Worm (Caenorhabditis elegans) whole organism, L2 larva: ENCODE results near the gene sipa-1.

Source experiments
- C34F6.9 ChIP-seq: fragments of 150-350 bp; optimal IDR thresholded peaks from 2 replicates; lab custom pipeline; 2014; ENCODE audit warnings: missing biosample characterization, missing genetic modification characterization
- F13H6.1 ChIP-seq: sonication (generic microtip); optimal IDR thresholded peaks from 2 replicates; lab custom pipeline; 2016; ENCODE audit warnings: missing genetic modification characterization, missing compliant biosample characterization
- R02D3.7 ChIP-seq: fragments of 150-350 bp; optimal IDR thresholded peaks from 2 replicates; lab custom pipeline; 2014; ENCODE audit warnings: missing biosample characterization, missing genetic modification characterization
- Y55F3AM.14 ChIP-seq: fragments of 200-800 bp; sonication (Bioruptor generic); optimal IDR thresholded peaks from 2 replicates; lab custom pipeline; 2018; ENCODE audit warnings: mild to moderate bottlenecking, missing genetic modification characterization, missing compliant biosample characterization
- ZK546.5 ChIP-seq: sonication (generic microtip); optimal IDR thresholded peaks from 2 replicates; lab custom pipeline; 2017; ENCODE audit warnings: missing biosample characterization, missing genetic modification characterization
- alr-1 ChIP-seq: fragments of 150-350 bp; optimal IDR thresholded peaks from 2 replicates; lab custom pipeline; 2014; ENCODE audit warnings: missing biosample characterization, missing genetic modification characterization
- ama-1 ChIP-seq: fragments of 150-350 bp; optimal IDR thresholded peaks from 2 replicates; lab custom pipeline; 2018; ENCODE audit warnings: inconsistent platforms
- ceh-16 ChIP-seq: fragments of 150-350 bp; optimal IDR thresholded peaks from 2 replicates; lab custom pipeline; 2014; ENCODE audit warnings: missing biosample characterization, missing genetic modification characterization
- crh-2 ChIP-seq: sonication (generic microtip); optimal IDR thresholded peaks from 2 replicates; lab custom pipeline; 2017; ENCODE audit warnings: missing biosample characterization, missing genetic modification characterization
- elt-1 ChIP-seq: fragments of 150-350 bp; optimal IDR thresholded peaks from 2 replicates; lab custom pipeline; 2014; ENCODE audit warnings: missing biosample characterization, missing genetic modification characterization
- elt-3 ChIP-seq: sonication (generic microtip); optimal IDR thresholded peaks from 2 replicates; lab custom pipeline; 2017; ENCODE audit warnings: missing biosample characterization, missing genetic modification characterization
- fos-1 ChIP-seq: fragments of 150-350 bp; optimal IDR thresholded peaks from 2 replicates; lab custom pipeline; 2014; ENCODE audit warnings: missing biosample characterization, missing genetic modification characterization
- gmeb-1 ChIP-seq: fragments of 150-350 bp; optimal IDR thresholded peaks from 2 replicates; lab custom pipeline; 2014; ENCODE audit warnings: missing biosample characterization, missing genetic modification characterization
- lin-11 ChIP-seq: fragments of 150-350 bp; sonication (generic microtip); optimal IDR thresholded peaks from 2 replicates; lab custom pipeline; 2014; ENCODE audit warnings: missing biosample characterization, missing genetic modification characterization, inconsistent platforms, mixed read lengths
- lin-13 ChIP-seq: fragments of 150-350 bp; optimal IDR thresholded peaks from 2 replicates; lab custom pipeline; 2014; ENCODE audit warnings: missing biosample characterization, missing genetic modification reagents, missing genetic modification characterization
- lin-39 ChIP-seq: fragments of 150-350 bp; optimal IDR thresholded peaks from 2 replicates; lab custom pipeline; 2014; ENCODE audit warnings: missing biosample characterization, missing genetic modification reagents, missing genetic modification characterization
- lsy-2 ChIP-seq, 2 experiments: fragments of 150-350 bp in 1 of 2; sonication (generic microtip) in 1 of 2; optimal IDR thresholded peaks; 2 replicates each; lab custom pipeline; 2014 to 2017; ENCODE audit warnings: missing biosample characterization in 2 of 2, missing genetic modification characterization in 2 of 2
- mbf-1 ChIP-seq: sonication (generic microtip); optimal IDR thresholded peaks from 2 replicates; lab custom pipeline; 2017; ENCODE audit warnings: missing biosample characterization, missing genetic modification characterization
- mdl-1 ChIP-seq, 2 experiments: fragments of 150-350 bp in 1 of 2; sonication (generic microtip) in 1 of 2; optimal IDR thresholded peaks; 2 replicates each; lab custom pipeline; 2017; ENCODE audit warnings: missing biosample characterization in 2 of 2, missing genetic modification characterization in 2 of 2
- nhr-11 ChIP-seq: fragments of 150-350 bp; optimal IDR thresholded peaks from 2 replicates; lab custom pipeline; 2014; ENCODE audit warnings: missing biosample characterization, missing genetic modification characterization
- nhr-129 ChIP-seq: fragments of 150-350 bp; optimal IDR thresholded peaks from 2 replicates; lab custom pipeline; 2014; ENCODE audit warnings: missing biosample characterization, missing genetic modification characterization
- nhr-21 ChIP-seq: fragments of 150-350 bp; optimal IDR thresholded peaks from 2 replicates; lab custom pipeline; 2014; ENCODE audit warnings: missing biosample characterization, missing genetic modification characterization
- nhr-23 ChIP-seq: fragments of 150-350 bp; optimal IDR thresholded peaks from 2 replicates; lab custom pipeline; 2014; ENCODE audit warnings: missing biosample characterization, missing genetic modification reagents, missing genetic modification characterization
- nhr-237 ChIP-seq: fragments of 150-350 bp; optimal IDR thresholded peaks from 2 replicates; lab custom pipeline; 2014; ENCODE audit warnings: missing biosample characterization, missing genetic modification characterization
- nhr-25 ChIP-seq: fragments of 150-350 bp; sonication (generic microtip); optimal IDR thresholded peaks from 3 replicates; lab custom pipeline; 2014; ENCODE audit warnings: missing biosample characterization, missing genetic modification characterization
- nhr-6 ChIP-seq: fragments of 150-350 bp; optimal IDR thresholded peaks from 2 replicates; lab custom pipeline; 2014; ENCODE audit warnings: missing biosample characterization, missing genetic modification characterization
- nhr-77 ChIP-seq: fragments of 150-350 bp; optimal IDR thresholded peaks from 2 replicates; lab custom pipeline; 2014; ENCODE audit warnings: missing biosample characterization, missing genetic modification characterization
- peb-1 ChIP-seq: fragments of 150-350 bp; optimal IDR thresholded peaks from 2 replicates; lab custom pipeline; 2014; ENCODE audit warnings: missing biosample characterization, missing genetic modification characterization
- skn-1 ChIP-seq: sonication (generic microtip); optimal IDR thresholded peaks from 2 replicates; lab custom pipeline; 2017; ENCODE audit warnings: missing biosample characterization, missing genetic modification characterization
- sma-3 ChIP-seq: sonication (generic microtip); optimal IDR thresholded peaks from 2 replicates; lab custom pipeline; 2016; ENCODE audit warnings: missing genetic modification reagents, missing genetic modification characterization, missing compliant biosample characterization
- sma-9 ChIP-seq, 2 experiments: fragments of 150-350 bp in 1 of 2; sonication (generic microtip) in 1 of 2; optimal IDR thresholded peaks; 2 replicates each; lab custom pipeline; 2014 to 2016; ENCODE audit warnings: missing genetic modification characterization in 2 of 2, mild to moderate bottlenecking in 1 of 2, missing biosample characterization in 1 of 2, missing compliant biosample characterization in 1 of 2, missing genetic modification reagents in 1 of 2, moderate library complexity in 1 of 2
- unc-39 ChIP-seq: fragments of 150-350 bp; optimal IDR thresholded peaks from 2 replicates; lab custom pipeline; 2014; ENCODE audit warnings: missing biosample characterization, missing genetic modification characterization
- unc-55 ChIP-seq: fragments of 150-350 bp; sonication (generic microtip); optimal IDR thresholded peaks from 3 replicates; lab custom pipeline; 2014; ENCODE audit warnings: missing biosample characterization, missing genetic modification reagents, missing genetic modification characterization
- ztf-1 ChIP-seq: fragments of 200-800 bp; sonication (Bioruptor generic); conservative IDR thresholded peaks from 2 replicates; pipeline ENCODE4 v1.3.6; 2022; ENCODE audit warnings: missing genetic modification characterization, missing compliant biosample characterization
- ztf-11 ChIP-seq: sonication (generic microtip); optimal IDR thresholded peaks from 2 replicates; lab custom pipeline; 2017; ENCODE audit warnings: missing biosample characterization, missing genetic modification characterization
- ztf-4 ChIP-seq: fragments of 150-350 bp; optimal IDR thresholded peaks from 2 replicates; lab custom pipeline; 2014; ENCODE audit warnings: missing biosample characterization, missing genetic modification characterization

Gene sipa-1

ce11 chrV:11649254-11649653 lies 12.2 kb upstream of the sipa-1 start:
- peak; percentile 43 for TF ChIP-seq crh-2
- no peak for TF ChIP-seq ama-1 (lab: Kevin White, UChicago)
- no peak for TF ChIP-seq nhr-23
- TF ChIP-seq sma-9 (GFP tag; optimal IDR thresholded peaks at IDR 0.05; lab: Kevin White, UChicago), result peak; percentile 89
- TF ChIP-seq sma-9 (tag; optimal IDR thresholded peaks at IDR 0.05; lab: Kevin White, UChicago), result no peak
- TF ChIP-seq sma-3 (GFP tag; lab: Kevin White, UChicago), result peak; percentile 55
- TF ChIP-seq elt-1 (tag; lab: Kevin White, UChicago), result no peak
- TF ChIP-seq ztf-11 (tag; lab: Kevin White, UChicago), result no peak
- no peak for TF ChIP-seq nhr-77

ce11 chrV:11648435-11648834 lies 11.3 kb upstream of the sipa-1 start:
- TF ChIP-seq nhr-11 (tag; lab: Kevin White, UChicago) (no peak), fos-1 (tag; lab: Kevin White, UChicago) (peak; percentile 51), skn-1 (peak; percentile 14), crh-2 (peak; percentile 56), gmeb-1 (tag; lab: Kevin White, UChicago) (no peak), sma-3 (GFP tag; lab: Kevin White, UChicago) (peak; percentile 27), sma-9 (GFP tag; optimal IDR thresholded peaks at IDR 0.05; lab: Kevin White, UChicago) (peak; percentile 84), sma-9 (tag; optimal IDR thresholded peaks at IDR 0.05; lab: Kevin White, UChicago) (no peak)

- no peak for TF ChIP-seq nhr-77
- TF ChIP-seq mbf-1, result no peak
- TF ChIP-seq mdl-1 (tag; optimal IDR thresholded peaks at IDR 0.05; lab: Kevin White, UChicago), result no peak
- TF ChIP-seq lin-13 (GFP tag; lab: Kevin White, UChicago), result no peak
- TF ChIP-seq fos-1 (tag; lab: Kevin White, UChicago), result peak; percentile 19
- TF ChIP-seq sma-9 (GFP tag; optimal IDR thresholded peaks at IDR 0.05; lab: Kevin White, UChicago), result peak; percentile 43
- TF ChIP-seq sma-9 (tag; optimal IDR thresholded peaks at IDR 0.05; lab: Kevin White, UChicago), result no peak
- no peak for TF ChIP-seq ztf-4 (tag; lab: Kevin White, UChicago)
- TF ChIP-seq ceh-16 (tag; lab: Kevin White, UChicago), result no peak
- TF ChIP-seq lsy-2 (tag; optimal IDR thresholded peaks at IDR 0.05; lab: Kevin White, UChicago), result no peak
- no peak for TF ChIP-seq C34F6.9 (tag; lab: Kevin White, UChicago)
- no peak for TF ChIP-seq nhr-25
- TF ChIP-seq lin-11 (tag; lab: Kevin White, UChicago), result no peak
- TF ChIP-seq nhr-129 (tag; lab: Kevin White, UChicago), result no peak
- no peak for TF ChIP-seq nhr-11 (tag; lab: Kevin White, UChicago)
- no peak for TF ChIP-seq R02D3.7 (tag; lab: Kevin White, UChicago)
- no peak for TF ChIP-seq ztf-1 (GFP tag; lab: Robert Waterston, UW)
- TF ChIP-seq F13H6.1 (tag; lab: Kevin White, UChicago), result no peak
These were observed 10.7 kb upstream of the sipa-1 start for ce11 chrV:11647821-11648220.

ce11 chrV:11645244-11645643 lies 8.2 kb upstream of the sipa-1 start, which contains the start of gene skp-1:
Gene skp-1, plus strand, starts transcription at chrV:11645481.
- TF ChIP-seq alr-1 (tag; lab: Kevin White, UChicago), result no peak
- no peak for TF ChIP-seq nhr-6 (tag; lab: Kevin White, UChicago)
- TF ChIP-seq lsy-2 (tag; optimal IDR thresholded peaks at IDR 0.05; lab: Kevin White, UChicago), result no peak
- TF ChIP-seq elt-3 (tag; lab: Kevin White, UChicago), result no peak
- no peak for TF ChIP-seq nhr-25
- TF ChIP-seq lin-39 (tag; lab: Kevin White, UChicago), result no peak
- no peak for TF ChIP-seq sma-9 (GFP tag; optimal IDR thresholded peaks at IDR 0.05; lab: Kevin White, UChicago)
- no peak for TF ChIP-seq sma-9 (tag; optimal IDR thresholded peaks at IDR 0.05; lab: Kevin White, UChicago)
- no peak for TF ChIP-seq Y55F3AM.14
- TF ChIP-seq peb-1 (tag; lab: Kevin White, UChicago), result no peak
- TF ChIP-seq nhr-129 (tag; lab: Kevin White, UChicago), result no peak
- TF ChIP-seq nhr-21 (tag; lab: Kevin White, UChicago), result no peak
- TF ChIP-seq ZK546.5 (tag; lab: Kevin White, UChicago), result no peak
- TF ChIP-seq elt-1 (tag; lab: Kevin White, UChicago), result no peak
- no peak for TF ChIP-seq ztf-11 (tag; lab: Kevin White, UChicago)
- TF ChIP-seq ceh-16 (tag; lab: Kevin White, UChicago), result no peak

- TF ChIP-seq lin-39 (tag; lab: Kevin White, UChicago), result no peak
- no peak for TF ChIP-seq peb-1 (tag; lab: Kevin White, UChicago)
- peak; percentile 59 for TF ChIP-seq gmeb-1 (tag; lab: Kevin White, UChicago)
- peak in 1 of 2 experiments; percentile 77 for TF ChIP-seq lsy-2 (tag; optimal IDR thresholded peaks at IDR 0.05; lab: Kevin White, UChicago)
- no peak for TF ChIP-seq nhr-237 (tag; lab: Kevin White, UChicago)
- peak; percentile 46 for TF ChIP-seq sma-3 (GFP tag; lab: Kevin White, UChicago)
- peak; percentile 68 for TF ChIP-seq crh-2
- peak; percentile 46 for TF ChIP-seq F13H6.1 (tag; lab: Kevin White, UChicago)
- peak; percentile 58 for TF ChIP-seq nhr-25
- TF ChIP-seq lin-11 (tag; lab: Kevin White, UChicago), result no peak
- peak; percentile 90 for TF ChIP-seq unc-55
- peak; percentile 69 for TF ChIP-seq sma-9 (GFP tag; optimal IDR thresholded peaks at IDR 0.05; lab: Kevin White, UChicago)
- no peak for TF ChIP-seq sma-9 (tag; optimal IDR thresholded peaks at IDR 0.05; lab: Kevin White, UChicago)
- peak; percentile 55 for TF ChIP-seq fos-1 (tag; lab: Kevin White, UChicago)
- peak; percentile 58 for TF ChIP-seq nhr-129 (tag; lab: Kevin White, UChicago)
- no peak for TF ChIP-seq unc-39
- peak; percentile 91 for TF ChIP-seq C34F6.9 (tag; lab: Kevin White, UChicago)
- TF ChIP-seq mdl-1 (tag; optimal IDR thresholded peaks at IDR 0.05; lab: Kevin White, UChicago), result peak; percentile 44 to 75
- TF ChIP-seq lin-13 (GFP tag; lab: Kevin White, UChicago), result peak; percentile 70
- no peak for TF ChIP-seq ceh-16 (tag; lab: Kevin White, UChicago)
- TF ChIP-seq, all 48 proteins: peak for 13
These were observed 7.1 kb upstream of the sipa-1 start, which contains the start of gene bir-1 for ce11 chrV:11644166-11644565. Gene bir-1, plus strand, starts transcription at chrV:11644477.
